Worm (Caenorhabditis elegans) whole organism, midembryonic: ENCODE measurements around the gene C24H12.8.

Experiments
- T22C8.4 ChIP-seq: fragments of 200-800 bp; sonication (Bioruptor generic); IDR thresholded peaks from 2 replicates; pipeline ENCODE4 v1.3.6; 2022; ENCODE audit warnings: missing genetic modification characterization, missing compliant biosample characterization
- cog-1 ChIP-seq: sonication (generic microtip); optimal IDR thresholded peaks from 2 replicates; lab custom pipeline; 2016; ENCODE audit warnings: missing genetic modification characterization, missing compliant biosample characterization
- flt-1 ChIP-seq: fragments of 200-800 bp; sonication (Bioruptor generic); IDR thresholded peaks from 2 replicates; pipeline ENCODE4 v1.3.6; 2022; ENCODE audit warnings: missing genetic modification characterization, missing compliant biosample characterization
- klf-2 ChIP-seq: fragments of 200-800 bp; sonication (Bioruptor generic); conservative IDR thresholded peaks from 2 replicates; pipeline ENCODE4 v1.3.6; 2022; ENCODE audit warnings: missing genetic modification reagents, missing genetic modification characterization, missing compliant biosample characterization
- med-1 ChIP-seq: sonication (generic microtip); optimal IDR thresholded peaks from 2 replicates; lab custom pipeline; 2017; ENCODE audit warnings: missing genetic modification characterization, mild to moderate bottlenecking, missing compliant biosample characterization, antibody characterized with exemption, missing genetic modification reagents; ENCODE audit not compliant: insufficient read depth
- ref-1 ChIP-seq: fragments of 200-800 bp; sonication (Bioruptor generic); conservative IDR thresholded peaks from 2 replicates; pipeline ENCODE4 v1.3.6; 2022; ENCODE audit warnings: missing genetic modification reagents, missing genetic modification characterization, missing compliant biosample characterization
- tab-1 ChIP-seq: fragments of 200-800 bp; sonication (Bioruptor generic); IDR thresholded peaks from 2 replicates; pipeline ENCODE4 v1.3.6; 2022; ENCODE audit warnings: missing genetic modification characterization, missing compliant biosample characterization
- ztf-23 ChIP-seq: fragments of 200-800 bp; sonication (Bioruptor generic); IDR thresholded peaks from 2 replicates; pipeline ENCODE4 v1.3.6; 2022; ENCODE audit warnings: missing genetic modification reagents, missing genetic modification characterization, missing compliant biosample characterization
- ztf-29 ChIP-seq: fragments of 200-800 bp; sonication (Bioruptor generic); IDR thresholded peaks from 2 replicates; pipeline ENCODE4 v1.3.6; 2022; ENCODE audit warnings: missing genetic modification reagents, missing genetic modification characterization, missing compliant biosample characterization

Gene C24H12.8

ce11 chrII:437279-437678 is 14.3 kb upstream of the C24H12.8 start:
- TF ChIP-seq T22C8.4 (GFP tag; lab: Robert Waterston, UW), result no peak
- no peak for TF ChIP-seq tab-1 (GFP tag; lab: Robert Waterston, UW)
- TF ChIP-seq ref-1 (GFP tag; lab: Robert Waterston, UW), result no peak
- no peak for TF ChIP-seq cog-1 (tag; lab: Kevin White, UChicago)
- no peak for TF ChIP-seq ztf-29 (GFP tag; lab: Robert Waterston, UW)
- no peak for TF ChIP-seq flt-1
- no peak for TF ChIP-seq klf-2 (GFP tag; lab: Robert Waterston, UW)
- TF ChIP-seq ztf-23 (GFP tag; lab: Robert Waterston, UW), result no peak

DNA sequence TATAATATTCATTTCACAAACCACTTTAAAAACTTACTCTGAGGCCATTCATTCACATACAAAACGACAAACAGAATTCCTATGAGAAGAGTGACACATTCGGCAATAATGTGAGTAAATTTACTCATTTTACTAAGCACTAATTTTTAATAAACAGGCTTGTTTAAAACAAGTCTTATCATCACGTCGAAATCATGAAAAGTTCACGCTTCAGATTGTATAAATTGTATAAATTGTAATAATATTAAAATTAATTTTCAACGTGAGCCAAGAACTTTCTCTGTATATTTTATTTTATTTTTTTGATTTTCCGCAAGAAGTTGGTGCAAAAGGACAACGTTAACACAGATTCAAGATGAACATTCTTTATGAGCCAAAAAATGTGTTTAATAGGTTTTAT is 4.2 kb downstream of the C24H12.8 start, which contains the start of gene C24H12.6:
Gene C24H12.6 (minus strand): TSS at position 101 of the 400 bp plus-strand sequence.
- TF ChIP-seq med-1 (GFP tag; lab: Kevin White, UChicago), result no peak

- TF ChIP-seq flt-1 (peak; percentile 78; the same call in 1 of the 2 replicates), tab-1 (GFP tag; lab: Robert Waterston, UW) (peak; percentile 57; the same call in 1 of the 2 replicates), ztf-23 (GFP tag; lab: Robert Waterston, UW) (peak; percentile 73)
These were observed 6.2 kb downstream of the C24H12.8 start for ce11 chrII:416808-417207.

ce11 chrII:410832-411231 is 12.2 kb downstream of the C24H12.8 start, which contains the start of the genes dnsn-1 and C24H12.4:
dnsn-1 (minus strand) TSS chrII:410932.
C24H12.4 (plus strand) TSS chrII:411222.
- no peak for TF ChIP-seq T22C8.4 (GFP tag; lab: Robert Waterston, UW)
- no peak for TF ChIP-seq ztf-29 (GFP tag; lab: Robert Waterston, UW)
- TF ChIP-seq cog-1 (tag; lab: Kevin White, UChicago), result peak; percentile 62
- TF ChIP-seq tab-1 (GFP tag; lab: Robert Waterston, UW), result no peak
- TF ChIP-seq ref-1 (GFP tag; lab: Robert Waterston, UW), result no peak

- TF ChIP-seq tab-1 (GFP tag; lab: Robert Waterston, UW) (no peak), klf-2 (GFP tag; lab: Robert Waterston, UW) (no peak), flt-1 (no peak), med-1 (GFP tag; lab: Kevin White, UChicago) (no peak), T22C8.4 (GFP tag; lab: Robert Waterston, UW) (no peak), ztf-29 (GFP tag; lab: Robert Waterston, UW) (no peak), cog-1 (tag; lab: Kevin White, UChicago) (no peak), ref-1 (GFP tag; lab: Robert Waterston, UW) (no peak), ztf-23 (GFP tag; lab: Robert Waterston, UW) (no peak)
These were observed 20.6 kb downstream of the C24H12.8 start, which contains the start of gene clec-10 for ce11 chrII:402435-402834. clec-10 (plus strand) TSS chrII:402678.

ce11 chrII:401211-401610 is 21.8 kb downstream of the C24H12.8 start:
- no peak for TF ChIP-seq ztf-23 (GFP tag; lab: Robert Waterston, UW)
- TF ChIP-seq med-1 (GFP tag; lab: Kevin White, UChicago), result no peak
- TF ChIP-seq cog-1 (tag; lab: Kevin White, UChicago), result no peak
- TF ChIP-seq tab-1 (GFP tag; lab: Robert Waterston, UW), result no peak
- no peak for TF ChIP-seq klf-2 (GFP tag; lab: Robert Waterston, UW)
- no peak for TF ChIP-seq ztf-29 (GFP tag; lab: Robert Waterston, UW)
- TF ChIP-seq flt-1, result no peak
- no peak for TF ChIP-seq T22C8.4 (GFP tag; lab: Robert Waterston, UW)
- no peak for TF ChIP-seq ref-1 (GFP tag; lab: Robert Waterston, UW)

ce11 chrII:400167-400566 is 22.8 kb downstream of the C24H12.8 start:
- TF ChIP-seq med-1 (GFP tag; lab: Kevin White, UChicago) (no peak), T22C8.4 (GFP tag; lab: Robert Waterston, UW) (no peak), ztf-29 (GFP tag; lab: Robert Waterston, UW) (no peak), klf-2 (GFP tag; lab: Robert Waterston, UW) (no peak), cog-1 (tag; lab: Kevin White, UChicago) (no peak), ztf-23 (GFP tag; lab: Robert Waterston, UW) (no peak), ref-1 (GFP tag; lab: Robert Waterston, UW) (no peak), flt-1 (no peak)

- TF ChIP-seq med-1 (GFP tag; lab: Kevin White, UChicago) (no peak), cog-1 (tag; lab: Kevin White, UChicago) (no peak), tab-1 (GFP tag; lab: Robert Waterston, UW) (no peak), ztf-29 (GFP tag; lab: Robert Waterston, UW) (no peak), ref-1 (GFP tag; lab: Robert Waterston, UW) (no peak), klf-2 (GFP tag; lab: Robert Waterston, UW) (no peak), flt-1 (no peak), ztf-23 (GFP tag; lab: Robert Waterston, UW) (no peak), T22C8.4 (GFP tag; lab: Robert Waterston, UW) (no peak)
These were observed 23.7 kb downstream of the C24H12.8 start, which contains the start of gene C03H5.6 for ce11 chrII:399321-399720. C03H5.6 (minus strand) TSS chrII:399421.

DNA sequence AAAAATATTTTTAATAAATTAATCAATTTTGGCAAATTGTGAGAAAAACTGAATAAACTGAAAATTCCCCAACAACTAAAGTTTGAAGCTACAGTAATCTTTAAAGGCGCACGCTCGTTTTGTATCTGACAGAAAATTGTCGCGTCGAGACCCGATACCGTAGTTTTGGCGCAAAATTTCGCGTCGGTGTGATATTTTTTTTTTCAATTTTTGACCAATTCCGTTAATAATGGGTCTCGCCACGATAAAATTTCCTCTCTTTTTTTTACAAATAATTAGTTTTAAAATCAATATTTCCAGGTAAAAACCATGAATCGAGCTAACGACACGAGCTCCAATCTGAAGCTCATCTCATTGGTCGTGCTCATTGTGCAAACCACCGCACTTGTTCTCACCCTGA is 34.5 kb downstream of the C24H12.8 start, which contains the start of gene nstp-4:
Gene nstp-4 (plus strand): TSS at position 301 of the 400 bp plus-strand sequence.
- no peak for TF ChIP-seq med-1 (GFP tag; lab: Kevin White, UChicago)
- TF ChIP-seq klf-2 (GFP tag; lab: Robert Waterston, UW), result no peak
- no peak for TF ChIP-seq flt-1
- TF ChIP-seq tab-1 (GFP tag; lab: Robert Waterston, UW), result no peak
- no peak for TF ChIP-seq ztf-29 (GFP tag; lab: Robert Waterston, UW)
- TF ChIP-seq ztf-23 (GFP tag; lab: Robert Waterston, UW), result no peak
- no peak for TF ChIP-seq T22C8.4 (GFP tag; lab: Robert Waterston, UW)
- no peak for TF ChIP-seq ref-1 (GFP tag; lab: Robert Waterston, UW)
- TF ChIP-seq cog-1 (tag; lab: Kevin White, UChicago), result no peak
